Worm (Caenorhabditis elegans) whole organism, L4 larva: Measurements from ENCODE around the gene K01A6.5.

Source experiments
- D1046.2 ChIP-seq: fragments of 200-800 bp; sonication (Bioruptor generic); IDR thresholded peaks from 2 replicates; pipeline ENCODE4 v1.3.6; 2022; ENCODE audit warnings: missing genetic modification characterization, missing compliant biosample characterization
- F10B5.3 ChIP-seq: sonication (generic microtip); optimal IDR thresholded peaks from 2 replicates; lab custom pipeline; 2016; ENCODE audit warnings: mild to moderate bottlenecking, missing genetic modification characterization, missing compliant biosample characterization
- F37D6.2 ChIP-seq: sonication (generic microtip); optimal IDR thresholded peaks from 2 replicates; lab custom pipeline; 2016; ENCODE audit warnings: mild to moderate bottlenecking, missing genetic modification characterization, missing compliant biosample characterization
- F49E8.2 ChIP-seq: sonication (generic microtip); optimal IDR thresholded peaks from 2 replicates; lab custom pipeline; 2016; ENCODE audit warnings: missing compliant biosample characterization, mild to moderate bottlenecking, missing genetic modification characterization, borderline replicate concordance
- Y105C5A.15 ChIP-seq: fragments of 200-800 bp; sonication (Bioruptor generic); IDR thresholded peaks from 2 replicates; pipeline ENCODE4 v1.3.6; 2022; ENCODE audit warnings: missing genetic modification characterization, missing compliant biosample characterization
- ZK337.2 ChIP-seq: fragments of 200-800 bp; sonication (Bioruptor generic); IDR thresholded peaks from 2 replicates; pipeline ENCODE4 v1.3.6; 2022; ENCODE audit warnings: missing genetic modification reagents, missing genetic modification characterization, missing compliant biosample characterization
- aha-1 ChIP-seq: fragments of 150-350 bp; peaks from one replicate; lab custom pipeline; 2014; ENCODE audit warnings: missing biosample characterization, missing genetic modification characterization
- ceh-20 ChIP-seq: fragments of 200-800 bp; sonication (Bioruptor generic); IDR thresholded peaks from 2 replicates; pipeline ENCODE4 v1.3.6; 2022; ENCODE audit warnings: missing genetic modification reagents, missing genetic modification characterization, missing compliant biosample characterization
- ceh-28 ChIP-seq: fragments of 150-350 bp; optimal IDR thresholded peaks from 2 replicates; lab custom pipeline; 2014; ENCODE audit warnings: missing biosample characterization, missing genetic modification reagents, missing genetic modification characterization
- ceh-32 ChIP-seq: sonication (generic microtip); optimal IDR thresholded peaks from 2 replicates; lab custom pipeline; 2016; ENCODE audit warnings: mild to moderate bottlenecking, missing genetic modification characterization, missing compliant biosample characterization; ENCODE audit not compliant: poor library complexity
- ceh-44 ChIP-seq: fragments of 200-800 bp; sonication (Bioruptor generic); IDR thresholded peaks from 2 replicates; pipeline ENCODE4 v1.3.6; 2022; ENCODE audit warnings: missing genetic modification reagents, missing genetic modification characterization, missing compliant biosample characterization
- daf-12 ChIP-seq: fragments of 150-350 bp; optimal IDR thresholded peaks from 2 replicates; lab custom pipeline; 2014; ENCODE audit warnings: missing biosample characterization, missing genetic modification reagents, missing genetic modification characterization
- daf-16 ChIP-seq, 3 experiments: sonication (generic microtip); optimal IDR thresholded peaks; 2 replicates each; lab custom pipeline; 2016 to 2017; ENCODE audit warnings: missing genetic modification characterization in 3 of 3, missing genetic modification reagents in 3 of 3, mild to moderate bottlenecking in 2 of 3, missing compliant biosample characterization in 2 of 3, missing biosample characterization in 1 of 3, moderate library complexity in 1 of 3
- daf-8 ChIP-seq: fragments of 200-800 bp; sonication (Bioruptor generic); IDR thresholded peaks from 2 replicates; pipeline ENCODE4 v1.3.6; 2022; ENCODE audit warnings: missing genetic modification characterization, missing compliant biosample characterization
- dmd-6 ChIP-seq: fragments of 200-800 bp; sonication (Bioruptor generic); IDR thresholded peaks from 2 replicates; pipeline ENCODE4 v1.3.6; 2022; ENCODE audit warnings: missing genetic modification reagents, missing genetic modification characterization, missing compliant biosample characterization
- dve-1 ChIP-seq: sonication (generic microtip); optimal IDR thresholded peaks from 2 replicates; lab custom pipeline; 2017; ENCODE audit warnings: antibody characterized with exemption, mild to moderate bottlenecking, missing genetic modification characterization, missing compliant biosample characterization; ENCODE audit not compliant: insufficient read depth
- hlh-11 ChIP-seq: fragments of 200-800 bp; sonication (Bioruptor generic); optimal IDR thresholded peaks from 2 replicates; lab custom pipeline; 2018; ENCODE audit warnings: mild to moderate bottlenecking, missing genetic modification characterization, missing compliant biosample characterization
- lin-29 ChIP-seq: fragments of 200-800 bp; sonication (Bioruptor generic); IDR thresholded peaks from 2 replicates; pipeline ENCODE4 v1.3.6; 2022; ENCODE audit warnings: missing genetic modification reagents, missing genetic modification characterization, missing compliant biosample characterization
- lin-39 ChIP-seq: fragments of 150-350 bp; optimal IDR thresholded peaks from 2 replicates; lab custom pipeline; 2014; ENCODE audit warnings: missing biosample characterization, missing genetic modification reagents, missing genetic modification characterization
- lir-3 ChIP-seq: sonication (generic microtip); optimal IDR thresholded peaks from 2 replicates; lab custom pipeline; 2016; ENCODE audit warnings: mild to moderate bottlenecking, missing genetic modification characterization, missing compliant biosample characterization
- nhr-237 ChIP-seq: sonication (generic microtip); optimal IDR thresholded peaks from 2 replicates; lab custom pipeline; 2017; ENCODE audit warnings: missing biosample characterization, missing genetic modification characterization
- nhr-28 ChIP-seq: fragments of 150-350 bp; optimal IDR thresholded peaks from 2 replicates; lab custom pipeline; 2014; ENCODE audit warnings: missing biosample characterization, missing genetic modification characterization
- nhr-41 ChIP-seq: fragments of 200-800 bp; sonication (Bioruptor generic); IDR thresholded peaks from 2 replicates; pipeline ENCODE4 v1.3.6; 2022; ENCODE audit warnings: missing genetic modification reagents, missing genetic modification characterization, missing compliant biosample characterization
- nhr-6 ChIP-seq: fragments of 150-350 bp; optimal IDR thresholded peaks from 2 replicates; lab custom pipeline; 2014; ENCODE audit warnings: missing biosample characterization, missing genetic modification characterization
- nhr-76 ChIP-seq: fragments of 150-350 bp; optimal IDR thresholded peaks from 2 replicates; lab custom pipeline; 2014; ENCODE audit warnings: missing biosample characterization, missing genetic modification characterization
- nhr-77 ChIP-seq: fragments of 150-350 bp; optimal IDR thresholded peaks from 2 replicates; lab custom pipeline; 2014; ENCODE audit warnings: missing biosample characterization, missing genetic modification characterization
- pqm-1 ChIP-seq: sonication (generic microtip); optimal IDR thresholded peaks from 2 replicates; lab custom pipeline; 2017; ENCODE audit warnings: missing biosample characterization, missing genetic modification characterization
- rbr-2 ChIP-seq: sonication (generic microtip); optimal IDR thresholded peaks from 2 replicates; lab custom pipeline; 2016; ENCODE audit warnings: missing genotype, missing genetic modification characterization, missing compliant biosample characterization
- saeg-2 ChIP-seq: fragments of 200-800 bp; sonication (Bioruptor generic); IDR thresholded peaks from 2 replicates; pipeline ENCODE4 v1.3.6; 2022; ENCODE audit warnings: missing genetic modification reagents, missing genetic modification characterization, missing compliant biosample characterization
- sdz-12 ChIP-seq: fragments of 200-800 bp; sonication (Bioruptor generic); optimal IDR thresholded peaks from 2 replicates; lab custom pipeline; 2018; ENCODE audit warnings: mild to moderate bottlenecking, missing genetic modification characterization, missing compliant biosample characterization
- spr-1 ChIP-seq: sonication (generic microtip); optimal IDR thresholded peaks from 2 replicates; lab custom pipeline; 2016; ENCODE audit warnings: mild to moderate bottlenecking, missing genetic modification characterization, missing compliant biosample characterization
- tag-97 ChIP-seq: fragments of 200-800 bp; sonication (Bioruptor generic); IDR thresholded peaks from 2 replicates; pipeline ENCODE4 v1.3.6; 2022; ENCODE audit warnings: missing genetic modification characterization, missing compliant biosample characterization
- tra-1 ChIP-seq: fragments of 200-800 bp; sonication (Bioruptor generic); IDR thresholded peaks from 2 replicates; pipeline ENCODE4 v1.3.6; 2022; ENCODE audit warnings: missing genetic modification reagents, missing genetic modification characterization, missing compliant biosample characterization
- unc-39 ChIP-seq: sonication (generic microtip); optimal IDR thresholded peaks from 2 replicates; lab custom pipeline; 2017; ENCODE audit warnings: missing biosample characterization, missing genetic modification characterization
- unc-62 ChIP-seq, 3 experiments: fragments of 150-350 bp in 1 of 3; sonication (generic microtip); optimal IDR thresholded peaks in 2 of 3; peaks in 1 of 3; 1 replicate in 1 of 3; 2 replicates in 2 of 3; lab custom pipeline; 2014 to 2017; ENCODE audit warnings: missing biosample characterization in 3 of 3, missing genetic modification characterization in 3 of 3, missing genetic modification reagents in 3 of 3, missing genotype in 1 of 3

K01A6.5 gene

DNA sequence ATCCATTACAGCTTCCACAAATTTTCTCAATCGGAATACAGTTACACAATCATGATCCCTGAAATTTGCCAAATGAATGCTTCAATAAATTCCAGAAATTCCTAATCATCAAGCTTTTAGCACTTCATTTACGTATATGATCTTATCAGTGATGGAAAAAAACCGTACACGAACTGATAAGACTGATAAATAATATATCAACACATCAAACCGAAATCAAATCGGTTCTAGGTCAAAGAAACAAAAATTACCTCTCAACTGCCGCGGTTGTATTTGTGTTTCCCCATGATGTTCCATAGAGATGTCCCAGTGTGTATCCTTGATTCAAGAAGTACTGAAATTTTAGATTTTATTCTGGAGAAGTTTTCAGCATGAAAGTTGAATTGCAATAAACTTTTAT, 28.6 kb downstream of the K01A6.5 start:
- TF ChIP-seq hlh-11 (tag; lab: Kevin White, UChicago) (peak; percentile 23), spr-1 (tag; lab: Kevin White, UChicago) (no peak), aha-1 (tag; lab: Kevin White, UChicago) (peak; percentile 91), unc-62 (GFP tag; optimal IDR thresholded peaks at IDR 0.05 in 1 of 2; lab: Kevin White, UChicago) (peak in 1 of 2 experiments; percentile 15), unc-62 (tag; optimal IDR thresholded peaks at IDR 0.05; lab: Kevin White, UChicago) (no peak), pqm-1 (tag; lab: Kevin White, UChicago) (peak; percentile 77), nhr-28 (peak; percentile 73), dmd-6 (GFP tag; lab: Robert Waterston, UW) (peak; percentile 70), dve-1 (peak; percentile 15), daf-16 (GFP tag; optimal IDR thresholded peaks at IDR 0.05; lab: Kevin White, UChicago) (no peak), daf-16 (tag; optimal IDR thresholded peaks at IDR 0.05; lab: Kevin White, UChicago) (peak; percentile 55), sdz-12 (GFP tag; lab: Kevin White, UChicago) (no peak), unc-39 (tag; lab: Kevin White, UChicago) (no peak), Y105C5A.15 (GFP tag; lab: Robert Waterston, UW) (no peak)

DNA sequence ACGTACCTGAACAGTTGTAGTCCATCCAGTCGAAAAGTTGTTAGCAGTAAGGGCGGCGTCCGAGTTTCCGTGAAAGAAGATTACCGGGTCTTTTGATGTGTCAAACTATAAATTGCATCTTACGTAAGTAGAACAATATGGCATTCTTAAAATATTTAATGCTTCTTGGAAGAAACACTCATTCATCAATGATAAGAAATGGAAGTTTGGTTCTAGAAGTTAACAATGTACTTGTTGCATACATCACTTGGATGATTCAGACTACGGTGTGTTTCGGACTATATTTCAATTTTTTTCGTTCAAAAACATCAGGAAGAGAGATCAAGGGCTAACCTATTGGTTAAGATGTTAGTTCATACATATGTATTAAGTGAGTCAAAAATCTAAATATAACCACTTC, 29.6 kb downstream of the K01A6.5 start:
- TF ChIP-seq pqm-1 (tag; lab: Kevin White, UChicago) (no peak), ceh-44 (GFP tag; lab: Robert Waterston, UW) (no peak), F49E8.2 (no peak), unc-39 (tag; lab: Kevin White, UChicago) (no peak), lir-3 (tag; lab: Kevin White, UChicago) (no peak), F37D6.2 (tag; lab: Kevin White, UChicago) (no peak), F10B5.3 (tag; lab: Kevin White, UChicago) (no peak), tra-1 (GFP tag; lab: Robert Waterston, UW) (no peak)
- TF ChIP-seq, all 104 proteins: peak for 0

DNA sequence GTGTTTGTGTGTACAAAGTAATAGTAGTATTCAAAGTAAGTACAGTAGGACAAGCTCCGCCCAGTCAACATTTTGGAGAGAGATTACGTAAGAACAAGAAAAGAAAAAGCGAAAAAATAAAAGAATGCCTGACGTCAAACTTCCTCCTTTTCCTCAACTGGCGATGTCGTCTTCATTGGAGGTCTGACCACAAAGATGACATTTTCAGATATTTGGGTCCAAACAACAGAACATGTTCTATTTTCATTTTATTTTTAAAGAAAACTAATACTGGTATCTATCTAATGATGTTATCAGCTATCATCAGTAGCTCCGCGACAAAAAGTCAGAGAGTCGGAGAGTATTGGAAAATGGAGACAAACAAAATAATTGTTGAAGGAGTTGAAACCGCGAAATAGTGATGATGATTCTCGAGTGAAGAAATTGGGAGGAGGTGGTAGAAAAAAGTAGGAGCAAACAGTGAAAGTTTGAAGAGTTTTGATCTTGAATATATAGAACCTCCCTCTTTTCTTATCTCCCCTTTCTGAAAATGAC, 31.3 kb downstream of the K01A6.5 start, which contains the start of gene lips-5:
TSS of gene lips-5 (minus strand) at position 51 of the 534 bp plus-strand sequence.
- no peak for TF ChIP-seq nhr-76 (tag; lab: Kevin White, UChicago)
- TF ChIP-seq nhr-237, result no peak
- TF ChIP-seq lin-29 (GFP tag; lab: Robert Waterston, UW), result no peak
- TF ChIP-seq tag-97 (GFP tag; lab: Robert Waterston, UW), result no peak
- peak; percentile 66 for TF ChIP-seq pqm-1 (tag; lab: Kevin White, UChicago)
- no peak for TF ChIP-seq ZK337.2 (GFP tag; lab: Robert Waterston, UW)
- TF ChIP-seq daf-16 (GFP tag; optimal IDR thresholded peaks at IDR 0.05; lab: Kevin White, UChicago), result no peak
- TF ChIP-seq daf-16 (tag; optimal IDR thresholded peaks at IDR 0.05; lab: Kevin White, UChicago), result peak; percentile 70
- TF ChIP-seq saeg-2 (GFP tag; lab: Robert Waterston, UW), result no peak
- TF ChIP-seq ceh-32 (tag; lab: Kevin White, UChicago), result no peak
- no peak for TF ChIP-seq Y105C5A.15 (GFP tag; lab: Robert Waterston, UW)
- no peak for TF ChIP-seq daf-8 (GFP tag; lab: Robert Waterston, UW)
- no peak for TF ChIP-seq ceh-28
- TF ChIP-seq ceh-20, result no peak
- no peak for TF ChIP-seq D1046.2 (GFP tag; lab: Robert Waterston, UW)
- no peak for TF ChIP-seq nhr-41
- TF ChIP-seq rbr-2 (tag; lab: Kevin White, UChicago), result no peak
- no peak for TF ChIP-seq daf-12 (tag; lab: Kevin White, UChicago)
- TF ChIP-seq lin-39 (tag; lab: Kevin White, UChicago), result no peak
- TF ChIP-seq nhr-77 (tag; lab: Kevin White, UChicago), result peak; percentile 11
- no peak for TF ChIP-seq nhr-6 (tag; lab: Kevin White, UChicago)
- TF ChIP-seq nhr-28, result peak; percentile 47
- no peak for TF ChIP-seq aha-1 (tag; lab: Kevin White, UChicago)
